Fruit fly (Drosophila melanogaster): ENCODE data around the gene Prx6a.

Gene Prx6a

dm6 chr2L:2855773-2856615 lies 22.0 kb downstream of the Prx6a start, which contains the start of the genes CG3104 and RpS21 (continued):
- no peak for TF ChIP-seq ato (GFP tag; IDR thresholded peaks at IDR 0.05; ENCODE audit: partially characterized antibody)
- peak; percentile 79 for TF ChIP-seq Hey (tag; optimal IDR thresholded peaks at IDR 0.05)
- peak; percentile 92 for TF ChIP-seq CG17912 (GFP tag; optimal IDR thresholded peaks at IDR 0.05)
- TF ChIP-seq CG3847 (GFP tag; IDR thresholded peaks at IDR 0.05) = peak; percentile 92
- TF ChIP-seq luna (GFP tag; optimal IDR thresholded peaks at IDR 0.05) = peak; percentile 50
- peak; percentile 86 for TF ChIP-seq sug (tag; optimal IDR thresholded peaks at IDR 0.05)
- TF ChIP-seq CG8765 (GFP tag; IDR thresholded peaks at IDR 0.05) = peak; percentile 78
- TF ChIP-seq Awh (GFP tag; IDR thresholded peaks at IDR 0.05) = peak; percentile 82
- peak; percentile 74 for TF ChIP-seq Fer2 (tag; optimal IDR thresholded peaks at IDR 0.05)
- TF ChIP-seq PHDP (tag; optimal IDR thresholded peaks at IDR 0.05) = peak; percentile 57
- TF ChIP-seq CG10267 (tag; optimal IDR thresholded peaks at IDR 0.05) = peak; percentile 81
- TF ChIP-seq CG17186 (GFP tag; optimal IDR thresholded peaks at IDR 0.05) = peak; percentile 81
- TF ChIP-seq ash1 (GFP tag; optimal IDR thresholded peaks at IDR 0.05) = peak; percentile 77
- TF ChIP-seq dm (GFP tag; optimal IDR thresholded peaks at IDR 0.05) = peak; percentile 95
- TF ChIP-seq gce (GFP tag; IDR thresholded peaks at IDR 0.05) = peak; percentile 83; the same call in 2 of the 3 replicates
- TF ChIP-seq Ssrp (tag; optimal IDR thresholded peaks at IDR 0.05) = peak; percentile 66
- TF ChIP-seq CG7372 (GFP tag; IDR thresholded peaks at IDR 0.05) = peak; percentile 88
- peak; percentile 39 for TF ChIP-seq jing (GFP tag; optimal IDR thresholded peaks at IDR 0.05)
- TF ChIP-seq Poxn (GFP tag; IDR thresholded peaks at IDR 0.05) = 0 out of 2 replicates have a peak, but pooled peaks have one; percentile 55
- TF ChIP-seq wdn (GFP tag; IDR thresholded peaks at IDR 0.05) = peak; percentile 78
- peak; percentile 80 for TF ChIP-seq CHES-1-like (GFP tag; optimal IDR thresholded peaks at IDR 0.05)
- TF ChIP-seq CG9215 (GFP tag; IDR thresholded peaks at IDR 0.05) = peak; percentile 76
- peak; percentile 48 for TF ChIP-seq crol (GFP tag; IDR thresholded peaks at IDR 0.05)
- peak; percentile 82 for TF ChIP-seq slou (GFP tag; optimal IDR thresholded peaks at IDR 0.05)
- TF ChIP-seq Blimp-1 (GFP tag; optimal IDR thresholded peaks at IDR 0.05) = peak; percentile 48
- peak; percentile 91 for TF ChIP-seq chm (GFP tag; IDR thresholded peaks at IDR 0.05)
- TF ChIP-seq Doc2 (GFP tag; IDR thresholded peaks at IDR 0.05) = no peak; the same call in none of the 2 replicates
- TF ChIP-seq Sin3A (optimal IDR thresholded peaks at IDR 0.05) = peak; percentile 90
- peak; percentile 95 for TF ChIP-seq Dbx (GFP tag; IDR thresholded peaks at IDR 0.05)
- no peak for TF ChIP-seq CG2129 (GFP tag; IDR thresholded peaks at IDR 0.05; ENCODE audit: partially characterized antibody)
- peak; percentile 93 for TF ChIP-seq zfh1 (GFP tag; IDR thresholded peaks at IDR 0.05)
- no peak for TF ChIP-seq CG7745 (tag; optimal IDR thresholded peaks at IDR 0.05)
- TF ChIP-seq sima (GFP tag; optimal IDR thresholded peaks at IDR 0.05) = no peak
- TF ChIP-seq B-H1 (GFP tag; IDR thresholded peaks at IDR 0.05) = peak; percentile 76
- no peak for TF ChIP-seq salm (tag; optimal IDR thresholded peaks at IDR 0.05)
- peak; percentile 88 for TF ChIP-seq Mes4 (GFP tag; optimal IDR thresholded peaks at IDR 0.05)
- peak; percentile 78 for TF ChIP-seq Nf-YC (tag; optimal IDR thresholded peaks at IDR 0.05)
- TF ChIP-seq CG13624 (GFP tag; optimal IDR thresholded peaks at IDR 0.05) = peak; percentile 86
- peak; percentile 98 for TF ChIP-seq NFAT (GFP tag; IDR thresholded peaks at IDR 0.05)
- TF ChIP-seq Rfx (GFP tag; IDR thresholded peaks at IDR 0.05) = peak; percentile 97
- peak; percentile 74 for TF ChIP-seq Vsx1 (GFP tag; optimal IDR thresholded peaks at IDR 0.05)
- TF ChIP-seq CG18476 (GFP tag; optimal IDR thresholded peaks at IDR 0.05) = peak; percentile 68
- peak; percentile 51; the same call in 2 of the 3 replicates for TF ChIP-seq CG11560 (tag; IDR thresholded peaks at IDR 0.05)
- peak; percentile 74 for TF ChIP-seq Six4 (GFP tag; optimal IDR thresholded peaks at IDR 0.05)
- TF ChIP-seq CG10209 (GFP tag; optimal IDR thresholded peaks at IDR 0.05) = peak; percentile 87
- no peak for TF ChIP-seq cad (GFP tag; optimal IDR thresholded peaks at IDR 0.05)
- TF ChIP-seq CG18619 (GFP tag; optimal IDR thresholded peaks at IDR 0.05) = peak; percentile 93
- peak; percentile 82 for TF ChIP-seq CG17829 (tag; optimal IDR thresholded peaks at IDR 0.05)
- peak; percentile 93 for TF ChIP-seq CG10431 (GFP tag; optimal IDR thresholded peaks at IDR 0.05)
- peak; percentile 87 for TF ChIP-seq CG15601 (tag; optimal IDR thresholded peaks at IDR 0.05)
